Fruit fly (Drosophila melanogaster): ENCODE measurements around the gene alpha-Man-Ib.
A peak's percentile ranks its signal among the peaks of the same experiment; 100 is the strongest.

Gene alpha-Man-Ib

DNA sequence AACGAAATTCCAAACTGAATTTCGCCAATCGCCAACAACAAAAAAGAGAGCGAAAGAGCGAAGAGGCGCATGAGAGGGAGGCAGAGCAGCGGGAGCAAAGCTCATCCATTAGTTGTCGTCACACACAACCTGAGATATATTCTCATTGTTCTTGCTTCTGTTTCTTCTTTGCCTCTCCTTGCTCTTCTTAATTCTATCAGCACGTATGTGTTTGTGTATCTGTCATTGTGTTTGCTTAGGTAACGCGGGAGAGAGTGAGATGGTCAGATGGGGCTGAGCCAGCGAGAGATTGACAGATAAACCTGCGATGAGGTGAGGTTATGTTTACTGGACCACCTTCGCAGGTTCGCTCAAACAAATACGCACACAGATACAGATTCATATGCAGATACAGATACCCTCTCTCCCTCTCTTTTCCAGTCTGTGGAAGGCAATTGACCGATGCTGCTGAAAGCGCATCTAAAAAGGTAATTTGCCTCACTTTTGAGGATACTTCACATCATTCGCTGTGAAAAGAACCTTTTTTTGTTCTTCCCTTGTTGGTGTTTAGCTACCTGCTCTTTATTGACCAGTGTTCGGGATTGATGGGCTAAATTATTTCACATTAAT lies 38.5 kb downstream of the alpha-Man-Ib start (continued):
- no peak for TF ChIP-seq TFAM (GFP tag; optimal IDR thresholded peaks at IDR 0.05)
- peak; percentile 0 for TF ChIP-seq MTF-1 (GFP tag; optimal IDR thresholded peaks at IDR 0.05; ENCODE audit: borderline replicate concordance)
- no peak for TF ChIP-seq crc (GFP tag; optimal IDR thresholded peaks at IDR 0.05)
- no peak for TF ChIP-seq Max (GFP tag; optimal IDR thresholded peaks at IDR 0.05)
- TF ChIP-seq dm (GFP tag; optimal IDR thresholded peaks at IDR 0.05): no peak
- TF ChIP-seq CG6813 (GFP tag; optimal IDR thresholded peaks at IDR 0.05): peak; percentile 9
- TF ChIP-seq CG34224 (GFP tag; IDR thresholded peaks at IDR 0.05; ENCODE audit: partially characterized antibody): no peak
- TF ChIP-seq H15 (GFP tag; IDR thresholded peaks at IDR 0.05): no peak
- peak; percentile 70 for TF ChIP-seq Kr (GFP tag; optimal IDR thresholded peaks at IDR 0.05)
- peak; percentile 78 for TF ChIP-seq HLHmδ (GFP tag; optimal IDR thresholded peaks at IDR 0.05)
- TF ChIP-seq z (GFP tag; IDR thresholded peaks at IDR 0.05): no peak
- TF ChIP-seq tll (GFP tag; optimal IDR thresholded peaks at IDR 0.05): peak in 1 of 2 experiments; percentile 89
- TF ChIP-seq Hsf (GFP tag; optimal IDR thresholded peaks at IDR 0.05): no peak
- TF ChIP-seq knrl (GFP tag; IDR thresholded peaks at IDR 0.05; ENCODE audit: partially characterized antibody): no peak
- TF ChIP-seq ssp (GFP tag; IDR thresholded peaks at IDR 0.05): no peak
- no peak for TF ChIP-seq ken (GFP tag; IDR thresholded peaks at IDR 0.05)
- TF ChIP-seq en (GFP tag; optimal IDR thresholded peaks at IDR 0.05): no peak
- no peak for TF ChIP-seq al (GFP tag; IDR thresholded peaks at IDR 0.05)
- TF ChIP-seq Atf6 (GFP tag; IDR thresholded peaks at IDR 0.05): 0 out of 2 replicates have a peak, but pooled peaks have one; percentile 13
- TF ChIP-seq CG8478 (optimal IDR thresholded peaks at IDR 0.05): no peak
- peak; percentile 6 for TF ChIP-seq CG12219 (GFP tag; optimal IDR thresholded peaks at IDR 0.05)
- peak; percentile 14; the same call in 1 of the 2 replicates for TF ChIP-seq rib (GFP tag; IDR thresholded peaks at IDR 0.05)
- TF ChIP-seq CG10321 (GFP tag; IDR thresholded peaks at IDR 0.05): peak; percentile 41; the same call in 1 of the 2 replicates
- no peak for TF ChIP-seq stwl (tag; optimal IDR thresholded peaks at IDR 0.05)
- TF ChIP-seq CG6791 (GFP tag; IDR thresholded peaks at IDR 0.05; ENCODE audit: partially characterized antibody): no peak
- TF ChIP-seq da (GFP tag; optimal IDR thresholded peaks at IDR 0.05): no peak
- TF ChIP-seq tio (GFP tag; optimal IDR thresholded peaks at IDR 0.05): no peak
- no peak for TF ChIP-seq kah (GFP tag; optimal IDR thresholded peaks at IDR 0.05)
- peak; percentile 26 for TF ChIP-seq psq (GFP tag; optimal IDR thresholded peaks at IDR 0.05)
- no peak for TF ChIP-seq CG9609 (GFP tag; optimal IDR thresholded peaks at IDR 0.05)
- no peak for TF ChIP-seq CG18764 (GFP tag; optimal IDR thresholded peaks at IDR 0.05)
- no peak for TF ChIP-seq CG9817 (tag; optimal IDR thresholded peaks at IDR 0.05)
- peak; percentile 30 for TF ChIP-seq Fer1 (GFP tag; optimal IDR thresholded peaks at IDR 0.05)
- TF ChIP-seq abd-A (tag; optimal IDR thresholded peaks at IDR 0.05): peak; percentile 82
- peak; percentile 31 for TF ChIP-seq sens (GFP tag)

- peak in 1 of 2 experiments; percentile 22 for TF ChIP-seq bsh (GFP tag; optimal IDR thresholded peaks at IDR 0.05)
- TF ChIP-seq CG30431 (GFP tag; optimal IDR thresholded peaks at IDR 0.05): no peak
- peak; percentile 1 for TF ChIP-seq zen (tag; optimal IDR thresholded peaks at IDR 0.05)
- no peak for TF ChIP-seq CG6254 (GFP tag; optimal IDR thresholded peaks at IDR 0.05)
- TF ChIP-seq Ada2b (GFP tag; IDR thresholded peaks at IDR 0.05): no peak
- TF ChIP-seq ERR (GFP tag; optimal IDR thresholded peaks at IDR 0.05): no peak
- no peak for TF ChIP-seq croc (GFP tag; conservative IDR thresholded peaks at IDR 0.05)
- peak; percentile 35 for TF ChIP-seq Med (GFP tag)
- no peak for TF ChIP-seq YL-1 (GFP tag; optimal IDR thresholded peaks at IDR 0.05)
- TF ChIP-seq ac (GFP tag; optimal IDR thresholded peaks at IDR 0.05): peak; percentile 51
- TF ChIP-seq CG18011 (GFP tag; optimal IDR thresholded peaks at IDR 0.05): no peak
- 0 out of 2 replicates have a peak, but pooled peaks have one; percentile 52 for TF ChIP-seq CG11696 (GFP tag; IDR thresholded peaks at IDR 0.05)
- peak; percentile 9 for TF ChIP-seq CG1603 (tag; optimal IDR thresholded peaks at IDR 0.05)
- TF ChIP-seq zen2 (GFP tag; IDR thresholded peaks at IDR 0.05; ENCODE audit: partially characterized antibody): no peak
These were observed 39.8 kb downstream of the alpha-Man-Ib start for dm6 chr3R:29072834-29073233.
